Worm (Caenorhabditis elegans): Measurements from ENCODE around the gene lgc-34.

ce11 chrII:509230-509629 is 17.1 kb upstream of the lgc-34 start, which contains the start of gene srh-105:
- TF ChIP-seq ztf-11 (tag; optimal IDR thresholded peaks at IDR 0.05) (no peak), sptf-1 (tag; optimal IDR thresholded peaks at IDR 0.05) (no peak), elt-1 (tag; optimal IDR thresholded peaks at IDR 0.05; ENCODE audit: borderline replicate concordance, insufficient read depth) (no peak), unc-62 (GFP tag; optimal IDR thresholded peaks at IDR 0.05) (no peak), mep-1 (tag; optimal IDR thresholded peaks at IDR 0.05) (no peak), tbx-8 (GFP tag; optimal IDR thresholded peaks at IDR 0.05) (no peak), unc-39 (tag; optimal IDR thresholded peaks at IDR 0.05) (no peak), nhr-76 (tag; optimal IDR thresholded peaks at IDR 0.05) (no peak), elt-3 (tag; optimal IDR thresholded peaks at IDR 0.05) (no peak), nhr-2 (tag; optimal IDR thresholded peaks at IDR 0.05) (no peak), mab-5 (tag; optimal IDR thresholded peaks at IDR 0.05) (no peak), sem-2 (GFP tag; optimal IDR thresholded peaks at IDR 0.05) (no peak), lin-13 (tag; optimal IDR thresholded peaks at IDR 0.05) (no peak)
